Fruit fly (Drosophila melanogaster): Measurements from ENCODE around the gene unc-13.

The unc-13 gene

DNA sequence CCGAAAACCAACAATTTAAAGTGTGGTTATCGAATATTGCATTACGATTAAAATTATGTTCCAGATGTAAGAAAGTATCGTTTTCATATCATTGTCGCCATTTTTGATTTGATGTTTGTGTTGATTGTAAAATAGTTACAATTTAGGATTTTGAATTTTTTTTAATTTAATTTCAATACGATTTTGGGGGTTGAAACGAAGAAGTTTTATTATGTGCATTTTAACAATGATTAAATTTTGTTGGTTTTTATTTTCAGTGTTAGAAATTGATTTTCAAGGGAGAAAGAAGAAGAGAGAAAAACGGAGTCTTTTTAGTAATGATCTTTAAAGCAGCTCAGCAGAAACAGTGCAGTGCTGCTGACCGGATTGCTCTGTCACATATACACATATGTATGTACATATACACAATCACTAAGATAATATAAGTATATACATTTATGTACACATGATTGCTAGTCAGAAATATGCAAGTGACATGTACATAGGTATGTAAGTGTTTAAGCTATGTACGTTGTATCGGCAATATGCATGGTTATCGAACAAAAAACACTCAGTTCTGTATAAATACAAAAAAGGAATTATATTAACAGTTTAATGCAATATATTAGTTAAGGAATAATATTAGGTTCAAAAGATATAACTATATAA, 32.9 kb downstream of the unc-13 start:
- no peak for TF ChIP-seq noc (tag; optimal IDR thresholded peaks at IDR 0.05)

dm6 chr4:867937-868336, 44.2 kb downstream of the unc-13 start:
- TF ChIP-seq noc (tag; optimal IDR thresholded peaks at IDR 0.05): no peak

DNA sequence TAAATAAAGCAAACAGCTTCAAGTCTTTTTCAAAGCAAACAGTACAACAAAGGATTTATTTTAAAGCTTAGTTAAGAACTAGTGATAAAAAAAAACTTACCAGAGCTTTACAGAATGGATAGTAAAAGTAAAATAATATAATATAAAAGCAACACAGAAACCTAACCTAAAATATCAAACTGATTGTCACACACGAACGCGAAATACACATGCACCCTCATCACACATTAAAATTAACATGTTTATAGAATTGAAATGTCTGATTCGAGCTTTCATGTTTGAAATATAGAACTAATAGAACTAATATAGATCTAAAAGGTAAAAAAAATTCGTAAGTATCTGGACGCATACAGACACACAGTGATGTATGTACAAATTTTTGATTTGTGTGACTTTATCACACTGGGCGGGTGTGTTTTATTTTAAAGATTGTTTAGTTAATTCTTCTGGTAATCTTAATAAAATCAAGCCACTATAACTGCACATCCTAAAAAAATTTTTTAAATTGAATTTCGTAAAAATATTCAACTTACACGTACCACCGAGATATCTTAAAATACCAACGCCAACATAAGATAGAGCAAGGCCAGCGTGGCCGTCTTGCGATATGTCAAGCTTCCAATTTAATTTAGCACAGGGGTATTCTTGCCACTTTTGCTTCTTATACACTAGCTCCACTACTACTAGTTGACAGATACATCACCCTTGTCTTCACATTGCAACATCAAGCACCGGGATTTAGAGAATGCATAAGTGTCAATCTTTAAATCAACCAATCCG, 45.5 kb downstream of the unc-13 start, which contains the start of gene Gyf:
TSS of gene Gyf (minus strand) at position 589 of the 780 bp plus-strand sequence.
- TF ChIP-seq noc (tag; optimal IDR thresholded peaks at IDR 0.05): no peak

- no peak for TF ChIP-seq noc (tag; optimal IDR thresholded peaks at IDR 0.05)
Measured at dm6 chr4:855074-855473, 57.1 kb downstream of the unc-13 start.

DNA sequence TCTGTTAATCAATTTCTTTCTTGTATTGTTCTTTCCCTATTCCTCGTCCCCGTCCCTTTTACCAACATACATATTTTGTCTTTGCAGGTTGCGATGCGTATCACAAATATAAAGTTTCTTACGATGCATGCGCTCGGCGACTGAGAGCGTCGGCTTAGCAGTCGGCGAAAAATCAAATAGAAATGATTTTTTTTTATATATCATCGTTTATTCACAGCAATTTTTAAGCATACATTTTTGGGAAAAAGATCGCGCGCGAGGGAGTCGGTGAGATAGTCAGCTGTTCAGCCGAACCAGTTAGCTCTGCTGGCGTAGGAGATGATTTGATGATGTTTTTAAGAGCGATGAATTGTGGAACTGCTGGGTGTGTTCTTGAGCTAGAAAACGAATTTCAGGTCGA, 58.8 kb downstream of the unc-13 start:
- TF ChIP-seq noc (tag; optimal IDR thresholded peaks at IDR 0.05): no peak

DNA sequence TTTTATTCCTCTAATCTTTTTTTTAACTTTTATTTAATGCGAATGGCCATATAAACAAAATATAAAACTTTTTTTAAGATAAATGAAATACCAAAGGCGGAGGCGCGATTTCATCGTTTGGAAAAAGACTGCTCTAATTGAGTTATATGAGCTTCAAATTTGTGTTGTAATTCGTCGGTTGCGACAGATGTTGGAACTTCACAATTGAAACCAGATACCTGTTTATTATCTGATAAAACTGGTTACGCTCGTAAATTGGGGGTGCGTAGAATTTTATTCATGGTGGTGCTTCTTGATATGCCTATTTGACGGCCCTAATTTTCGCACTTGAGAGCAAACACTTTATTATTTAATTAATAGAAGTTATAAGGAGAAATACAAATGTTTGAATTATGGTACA, 59.8 kb downstream of the unc-13 start:
- no peak for TF ChIP-seq noc (tag; optimal IDR thresholded peaks at IDR 0.05)

dm6 chr4:851131-851530, 61.0 kb downstream of the unc-13 start:
- TF ChIP-seq noc (tag; optimal IDR thresholded peaks at IDR 0.05): no peak

dm6 chr4:846092-846491, 66.0 kb downstream of the unc-13 start:
- TF ChIP-seq noc (tag; optimal IDR thresholded peaks at IDR 0.05): no peak

dm6 chr4:844468-844867, 67.7 kb downstream of the unc-13 start, which contains the start of gene fd102C:
fd102C (minus strand) TSS chr4:844529.
- no peak for TF ChIP-seq noc (tag; optimal IDR thresholded peaks at IDR 0.05)

DNA sequence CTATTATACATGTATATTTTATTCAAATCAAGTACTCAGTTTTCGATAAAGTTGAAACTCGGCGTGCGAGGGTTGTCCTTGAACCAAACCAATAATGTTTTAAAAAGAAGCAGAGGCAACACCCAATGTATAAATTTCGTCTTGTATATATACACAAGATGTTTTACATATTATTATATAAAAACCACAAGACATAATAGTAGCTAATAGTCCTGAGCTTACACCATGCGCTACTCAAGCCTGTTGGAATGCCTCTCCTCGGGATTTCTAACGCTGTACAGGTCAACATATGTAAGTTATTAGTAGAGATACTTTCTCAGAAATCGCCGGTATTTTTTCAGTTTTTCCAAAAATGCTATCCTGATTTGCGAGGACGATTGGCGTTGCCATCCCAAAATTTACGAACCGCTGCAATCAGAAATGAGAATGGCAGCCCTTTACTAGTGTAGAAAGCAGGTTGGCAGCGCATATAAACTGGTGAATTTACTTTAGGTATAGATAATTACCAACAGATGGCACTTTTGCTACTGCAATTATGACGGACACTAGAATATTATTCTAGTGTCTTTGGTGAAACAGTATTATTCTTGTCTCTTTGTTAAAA, 76.5 kb downstream of the unc-13 start:
- TF ChIP-seq noc (tag; optimal IDR thresholded peaks at IDR 0.05): no peak

DNA sequence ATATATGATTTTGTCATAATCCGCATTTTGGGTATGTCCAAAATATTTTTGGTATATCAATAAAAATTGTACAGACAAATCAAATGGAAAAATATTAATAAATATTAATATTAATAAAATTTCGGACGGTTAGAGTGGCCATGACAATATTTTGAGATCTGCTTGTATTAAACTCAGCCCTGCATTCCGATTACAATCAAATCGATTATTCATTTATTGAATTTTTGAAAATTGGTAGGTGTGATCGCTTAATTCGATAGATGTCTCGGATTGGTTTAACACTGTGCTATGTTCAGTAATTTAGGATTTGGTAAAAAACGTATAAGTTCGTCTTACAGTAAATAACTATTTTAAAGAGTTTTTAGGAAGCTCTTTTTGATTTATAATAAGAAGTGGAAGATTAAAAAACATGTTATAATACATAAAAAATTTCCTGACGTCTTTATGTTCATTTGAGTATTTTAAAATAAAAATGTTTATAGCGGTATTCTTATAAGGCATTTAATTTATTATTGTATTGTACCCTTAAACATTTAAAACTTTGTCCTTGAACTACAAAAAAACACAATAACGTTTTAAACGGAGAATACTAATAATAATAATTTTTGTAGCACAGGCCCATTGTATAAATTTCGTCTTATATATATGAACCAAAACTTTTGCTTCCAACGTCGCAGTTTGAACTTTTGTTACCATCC, 77.1 kb downstream of the unc-13 start:
- TF ChIP-seq noc (tag; optimal IDR thresholded peaks at IDR 0.05): no peak

DNA sequence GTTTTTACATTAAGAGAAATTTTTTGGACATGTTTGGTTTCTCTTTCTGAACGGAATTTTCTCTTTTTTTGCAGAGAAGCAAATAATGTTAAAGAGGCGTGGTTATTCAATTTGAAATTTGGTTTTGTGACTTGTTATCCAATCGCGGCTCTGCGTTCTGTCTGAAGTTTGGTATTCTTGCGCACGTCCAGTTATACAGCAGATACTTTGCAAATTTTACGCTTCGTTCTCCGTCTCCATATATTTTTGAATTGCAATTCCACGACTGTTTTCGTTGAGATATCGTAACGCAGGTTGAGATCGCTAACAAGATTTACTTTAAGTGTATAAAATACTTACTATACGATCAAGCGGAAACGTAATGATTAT, 77.7 kb downstream of the unc-13 start:
- no peak for TF ChIP-seq noc (tag; optimal IDR thresholded peaks at IDR 0.05)

DNA sequence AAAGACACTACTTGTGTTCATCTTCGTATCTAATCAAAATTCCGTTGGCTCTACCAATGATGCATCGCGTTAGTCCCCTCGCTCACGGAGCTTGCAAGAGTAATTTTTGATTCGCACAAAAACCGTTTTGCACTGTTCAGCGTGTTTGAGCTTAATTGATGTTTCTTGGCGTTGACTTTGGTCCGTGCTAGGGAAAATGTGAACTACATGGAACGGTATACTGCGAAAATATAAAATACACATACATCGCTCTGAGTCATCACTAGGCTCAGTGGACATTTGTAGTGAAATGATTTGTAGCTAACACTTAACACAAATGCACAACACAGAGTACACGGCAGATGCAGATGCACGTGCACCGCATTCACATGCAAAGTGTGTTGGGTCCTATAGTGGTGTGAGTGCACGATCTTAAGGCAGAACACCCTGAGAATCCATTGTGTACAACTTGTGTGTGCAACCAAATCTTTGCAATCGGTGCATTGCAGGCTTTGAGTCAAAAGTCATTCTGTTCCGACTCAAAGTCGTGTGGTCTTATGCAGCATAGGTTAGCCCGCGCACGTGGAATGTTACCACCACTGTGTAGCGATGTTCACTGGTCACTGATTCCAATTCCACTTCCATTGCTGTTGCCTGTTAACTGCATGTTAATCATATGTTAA, 78.2 kb downstream of the unc-13 start, which contains the start of gene Sox102F:
TSS of gene Sox102F (minus strand) at position 604 of the 662 bp plus-strand sequence.
- no peak for TF ChIP-seq noc (tag; optimal IDR thresholded peaks at IDR 0.05)

dm6 chr4:832985-833384, 79.1 kb downstream of the unc-13 start:
- TF ChIP-seq noc (tag; optimal IDR thresholded peaks at IDR 0.05): no peak

- TF ChIP-seq noc (tag; optimal IDR thresholded peaks at IDR 0.05): no peak
Measured at dm6 chr4:831790-832189, 80.3 kb downstream of the unc-13 start.

DNA sequence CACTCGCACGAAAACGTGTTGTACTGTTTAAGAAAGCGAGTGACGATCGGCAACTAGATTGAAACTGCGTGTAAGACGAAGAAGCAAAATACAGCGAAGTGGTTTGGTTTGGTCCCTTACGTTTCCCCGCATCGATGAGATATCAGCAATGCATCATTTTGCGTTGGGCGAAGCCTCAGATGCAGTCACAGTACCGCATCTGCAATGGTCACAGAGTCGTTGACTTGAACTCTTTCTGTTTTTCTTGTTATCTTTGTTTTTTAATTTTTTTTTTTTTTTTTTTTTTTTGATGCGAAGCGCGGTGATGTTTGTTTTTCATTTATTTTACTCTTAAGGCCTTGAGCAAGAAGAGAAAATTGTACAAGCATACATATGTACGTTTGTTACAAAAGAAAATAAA, 82.3 kb downstream of the unc-13 start:
- TF ChIP-seq noc (tag; optimal IDR thresholded peaks at IDR 0.05): no peak
